Fruit fly (Drosophila melanogaster): Measurements from ENCODE around the gene GATAe.

The GATAe gene

DNA sequence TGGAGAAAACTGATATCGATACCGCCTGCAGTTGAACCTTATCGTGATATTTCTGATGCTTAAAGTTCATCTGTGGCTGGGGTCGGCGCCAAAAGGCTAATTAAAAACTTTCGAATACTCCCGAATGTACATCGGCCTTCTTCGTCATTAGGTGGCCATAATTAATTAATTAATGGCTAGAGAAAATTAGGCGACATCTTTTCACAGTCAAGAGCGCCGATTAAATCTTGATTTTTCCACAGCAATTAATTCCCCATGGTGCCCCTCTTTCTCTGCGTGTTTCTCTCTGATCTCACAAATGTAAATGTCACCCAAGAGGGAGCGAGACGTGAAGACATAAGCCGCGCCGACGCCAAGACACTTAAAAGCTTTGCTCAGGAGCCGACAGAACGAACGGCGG, 21.5 kb downstream of the GATAe start:
- TF ChIP-seq psq (optimal IDR thresholded peaks at IDR 0.05) = no peak
- TF ChIP-seq Myc (optimal IDR thresholded peaks at IDR 0.05) = no peak
- no peak for TF ChIP-seq h (optimal IDR thresholded peaks at IDR 0.05)
- TF ChIP-seq Sin3A (optimal IDR thresholded peaks at IDR 0.05) = no peak
- no peak for TF ChIP-seq ttk (optimal IDR thresholded peaks at IDR 0.05)
- TF ChIP-seq insv (optimal IDR thresholded peaks at IDR 0.05) = no peak

DNA sequence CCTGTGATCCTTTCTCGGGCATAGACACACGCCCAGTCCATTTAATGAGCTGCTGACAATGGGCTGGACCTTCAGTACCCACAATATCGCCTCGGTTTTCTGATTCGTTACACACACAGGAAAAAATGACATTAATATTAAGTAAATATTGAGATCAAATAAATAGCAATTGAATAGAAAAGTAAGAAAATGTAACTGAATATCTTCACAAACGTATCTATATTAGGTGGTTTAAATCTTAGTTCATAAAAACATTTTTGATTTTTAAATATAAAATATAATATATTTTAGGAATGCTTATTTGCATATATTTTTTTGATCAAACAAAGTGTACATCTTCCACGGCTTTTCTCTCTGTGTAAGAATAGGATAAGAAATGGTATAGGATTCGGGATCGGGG, 24.8 kb downstream of the GATAe start:
- TF ChIP-seq ttk (optimal IDR thresholded peaks at IDR 0.05) (no peak), Sin3A (optimal IDR thresholded peaks at IDR 0.05) (no peak), Myc (optimal IDR thresholded peaks at IDR 0.05) (no peak), h (optimal IDR thresholded peaks at IDR 0.05) (no peak), insv (optimal IDR thresholded peaks at IDR 0.05) (no peak), psq (optimal IDR thresholded peaks at IDR 0.05) (no peak)

DNA sequence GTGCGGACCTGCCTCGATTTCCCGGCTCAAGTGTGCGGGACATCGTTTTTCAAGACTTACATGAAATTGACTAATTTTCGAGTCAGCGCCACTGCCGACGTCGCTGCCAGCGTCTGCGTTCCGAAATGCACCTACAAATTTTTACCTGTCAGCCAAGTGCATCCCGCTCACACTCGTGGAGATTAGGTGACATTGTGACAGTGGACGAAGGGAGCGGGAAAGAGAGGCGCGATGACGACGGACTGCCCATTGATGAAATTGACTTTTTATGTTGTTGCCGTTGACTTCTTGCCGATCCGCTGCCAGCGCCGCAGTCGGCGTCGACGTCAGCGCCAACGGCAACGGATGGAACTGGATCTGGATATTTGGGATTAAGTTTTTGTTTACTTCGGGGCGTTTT, 25.3 kb downstream of the GATAe start:
- TF ChIP-seq Sin3A (optimal IDR thresholded peaks at IDR 0.05) = no peak
- no peak for TF ChIP-seq Myc (optimal IDR thresholded peaks at IDR 0.05)
- no peak for TF ChIP-seq ttk (optimal IDR thresholded peaks at IDR 0.05)
- TF ChIP-seq insv (optimal IDR thresholded peaks at IDR 0.05) = no peak
- TF ChIP-seq h (optimal IDR thresholded peaks at IDR 0.05) = no peak
- TF ChIP-seq psq (optimal IDR thresholded peaks at IDR 0.05) = no peak

DNA sequence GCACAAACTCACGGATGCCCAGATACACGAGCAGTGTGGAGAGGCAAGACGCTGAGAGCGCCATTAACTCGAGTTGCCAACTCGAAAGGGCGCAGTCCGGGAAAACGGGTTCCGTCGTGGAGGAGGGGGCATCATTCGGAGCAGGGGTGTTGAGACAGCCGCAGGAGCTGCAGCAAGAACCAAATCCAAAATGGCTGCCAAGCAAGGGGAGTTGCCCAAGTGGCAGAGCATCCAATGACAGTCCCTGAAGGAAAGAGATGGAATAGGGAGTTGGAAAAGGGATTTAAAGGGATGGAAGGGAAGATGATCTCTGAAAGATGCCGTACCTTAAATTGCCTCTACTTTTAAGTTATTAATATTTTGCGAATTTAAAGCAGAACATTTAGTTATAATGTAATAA, 29.1 kb downstream of the GATAe start:
- no peak for TF ChIP-seq Sin3A (optimal IDR thresholded peaks at IDR 0.05)
- TF ChIP-seq psq (optimal IDR thresholded peaks at IDR 0.05) = no peak
- no peak for TF ChIP-seq ttk (optimal IDR thresholded peaks at IDR 0.05)
- no peak for TF ChIP-seq Myc (optimal IDR thresholded peaks at IDR 0.05)
- TF ChIP-seq h (optimal IDR thresholded peaks at IDR 0.05) = no peak
- no peak for TF ChIP-seq insv (optimal IDR thresholded peaks at IDR 0.05)

DNA sequence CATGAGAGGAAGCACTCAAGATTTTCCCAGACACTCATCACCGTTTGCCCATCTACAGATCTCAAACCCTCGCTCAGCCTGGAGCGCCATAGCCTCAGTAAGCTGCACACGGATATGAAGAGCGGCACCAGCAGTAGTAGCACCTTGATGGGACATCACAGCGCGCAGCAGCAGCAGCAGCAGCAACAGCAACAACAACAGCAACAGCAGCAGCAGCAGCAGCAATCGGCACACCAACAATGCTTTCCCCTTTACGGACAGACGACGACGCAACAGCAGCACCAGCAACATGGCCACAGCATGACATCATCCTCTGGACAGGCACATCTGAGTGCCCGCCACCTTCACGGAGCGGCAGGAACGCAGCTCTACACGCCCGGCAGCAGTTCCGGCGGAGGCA, 30.7 kb downstream of the GATAe start:
- TF ChIP-seq Myc (optimal IDR thresholded peaks at IDR 0.05) = no peak
- TF ChIP-seq insv (optimal IDR thresholded peaks at IDR 0.05) = no peak
- no peak for TF ChIP-seq ttk (optimal IDR thresholded peaks at IDR 0.05)
- no peak for TF ChIP-seq Sin3A (optimal IDR thresholded peaks at IDR 0.05)
- no peak for TF ChIP-seq psq (optimal IDR thresholded peaks at IDR 0.05)
- no peak for TF ChIP-seq h (optimal IDR thresholded peaks at IDR 0.05)

DNA sequence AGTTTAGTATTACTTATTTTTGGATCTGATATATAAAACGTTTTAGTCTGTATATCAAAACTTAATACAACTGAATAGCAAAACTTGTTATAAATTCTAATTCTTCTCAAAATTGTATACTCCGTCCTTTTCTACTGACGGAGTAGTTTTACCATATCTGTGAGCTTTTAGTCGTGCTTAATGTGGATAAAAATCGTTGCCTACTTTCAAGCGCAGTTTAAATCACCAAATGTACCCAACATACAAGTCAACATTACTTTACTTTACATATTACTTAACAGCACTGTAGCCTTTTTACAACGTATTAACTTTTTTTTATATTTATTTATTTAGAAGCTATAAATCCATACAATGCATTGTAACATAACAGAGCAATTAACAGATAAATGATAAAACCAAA, 32.0 kb downstream of the GATAe start:
- no peak for TF ChIP-seq Myc (optimal IDR thresholded peaks at IDR 0.05)
- TF ChIP-seq Sin3A (optimal IDR thresholded peaks at IDR 0.05) = no peak
- TF ChIP-seq h (optimal IDR thresholded peaks at IDR 0.05) = no peak
- no peak for TF ChIP-seq psq (optimal IDR thresholded peaks at IDR 0.05)
- no peak for TF ChIP-seq insv (optimal IDR thresholded peaks at IDR 0.05)
- no peak for TF ChIP-seq ttk (optimal IDR thresholded peaks at IDR 0.05)

DNA sequence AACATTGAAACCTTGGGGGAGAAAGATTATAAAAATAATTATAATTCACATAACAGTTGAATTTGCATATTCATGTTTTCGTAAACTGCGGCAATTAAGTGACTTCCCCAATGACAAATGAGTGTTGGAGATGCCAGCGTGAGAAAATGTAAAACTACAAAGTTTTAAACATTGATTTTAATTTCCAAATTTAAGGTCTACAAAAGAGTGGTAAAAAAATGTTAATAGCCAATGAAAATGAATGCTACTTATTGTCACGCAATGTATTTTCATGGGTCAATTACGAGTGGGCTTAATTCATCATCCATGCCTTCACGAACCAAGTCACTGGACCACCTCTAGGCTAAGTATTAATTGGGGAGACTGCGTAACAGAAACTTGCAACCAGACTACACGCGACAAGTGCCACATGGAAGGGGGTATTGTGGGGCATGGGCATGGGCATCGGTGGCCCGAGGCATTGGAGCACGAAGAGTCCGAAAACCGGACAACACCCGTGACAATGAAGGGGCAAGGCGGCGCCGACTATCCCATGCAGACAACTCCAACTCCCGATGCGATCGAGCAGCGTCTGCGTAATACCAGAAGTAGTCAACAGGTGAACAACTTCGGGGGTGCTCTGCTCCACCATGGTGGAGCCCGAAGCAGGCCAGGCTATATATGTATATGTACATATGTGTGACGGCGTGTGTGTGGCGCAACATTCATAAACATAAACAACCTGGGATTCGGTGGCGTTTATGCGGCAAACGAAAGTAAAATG, 33.4 kb downstream of the GATAe start:
- TF ChIP-seq Myc (optimal IDR thresholded peaks at IDR 0.05) (no peak), Sin3A (optimal IDR thresholded peaks at IDR 0.05) (no peak), h (optimal IDR thresholded peaks at IDR 0.05) (no peak), ttk (optimal IDR thresholded peaks at IDR 0.05) (no peak), insv (optimal IDR thresholded peaks at IDR 0.05) (no peak), psq (optimal IDR thresholded peaks at IDR 0.05) (no peak)

DNA sequence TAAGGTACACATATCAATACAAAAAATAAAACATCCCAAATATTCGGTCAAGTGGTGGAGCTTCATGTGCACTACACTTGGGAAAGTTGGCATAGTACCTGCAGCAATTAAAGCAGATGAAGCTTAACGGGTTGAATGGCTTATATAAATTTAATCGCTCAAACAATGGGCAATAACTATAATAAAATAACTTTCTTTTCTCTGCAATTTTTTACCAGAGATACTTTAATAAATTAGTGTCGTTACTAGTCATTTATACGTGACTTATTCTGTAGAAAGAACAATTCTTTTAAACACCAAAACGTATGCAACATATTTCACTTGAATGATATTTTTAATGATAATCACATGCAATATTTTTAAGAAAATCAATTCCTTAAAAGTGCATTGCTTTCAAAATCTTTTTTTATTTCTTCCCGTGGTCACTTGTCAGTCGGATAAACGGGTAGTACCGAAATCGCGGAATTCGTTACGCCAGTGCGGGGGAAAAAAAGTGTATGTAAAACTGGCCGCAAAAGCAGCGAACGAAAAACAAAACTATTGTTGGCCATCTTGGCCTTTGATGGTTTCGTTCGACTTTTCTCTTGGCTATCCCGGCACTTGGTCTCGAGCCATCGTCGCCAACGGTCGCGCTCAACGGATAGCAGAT, 34.1 kb downstream of the GATAe start, which contains the start of gene Jhbp4:
Gene Jhbp4, plus strand, starts transcription at position 599 of the 649 bp plus-strand sequence.
- TF ChIP-seq psq (optimal IDR thresholded peaks at IDR 0.05) (no peak), insv (optimal IDR thresholded peaks at IDR 0.05) (no peak), Sin3A (optimal IDR thresholded peaks at IDR 0.05) (no peak), h (optimal IDR thresholded peaks at IDR 0.05) (no peak), Myc (optimal IDR thresholded peaks at IDR 0.05) (no peak), ttk (optimal IDR thresholded peaks at IDR 0.05) (no peak)

DNA sequence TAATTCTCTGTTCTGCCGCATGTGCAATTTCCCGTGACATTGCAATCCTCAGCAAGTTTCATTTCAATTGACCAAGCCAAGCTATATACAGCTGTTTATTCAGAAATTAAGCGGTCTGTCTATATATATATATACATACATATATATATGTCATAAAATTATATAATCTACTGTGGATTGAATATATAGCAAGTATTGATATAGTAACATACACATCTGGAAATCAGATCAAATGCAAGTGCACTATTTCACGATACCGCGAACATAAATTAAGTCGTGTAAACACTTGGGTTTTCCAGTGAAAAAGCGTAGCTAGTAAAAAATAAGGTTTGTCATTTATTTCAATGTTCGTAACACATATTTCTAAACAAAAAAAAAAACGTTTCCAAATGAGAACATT, 37.1 kb downstream of the GATAe start, which contains the start of gene Jhbp5:
Gene Jhbp5, minus strand, starts transcription at position 101 of the 400 bp plus-strand sequence.
- TF ChIP-seq psq (optimal IDR thresholded peaks at IDR 0.05) (no peak), ttk (optimal IDR thresholded peaks at IDR 0.05) (no peak), Myc (optimal IDR thresholded peaks at IDR 0.05) (no peak), h (optimal IDR thresholded peaks at IDR 0.05) (no peak), Sin3A (optimal IDR thresholded peaks at IDR 0.05) (no peak), insv (optimal IDR thresholded peaks at IDR 0.05) (no peak)

DNA sequence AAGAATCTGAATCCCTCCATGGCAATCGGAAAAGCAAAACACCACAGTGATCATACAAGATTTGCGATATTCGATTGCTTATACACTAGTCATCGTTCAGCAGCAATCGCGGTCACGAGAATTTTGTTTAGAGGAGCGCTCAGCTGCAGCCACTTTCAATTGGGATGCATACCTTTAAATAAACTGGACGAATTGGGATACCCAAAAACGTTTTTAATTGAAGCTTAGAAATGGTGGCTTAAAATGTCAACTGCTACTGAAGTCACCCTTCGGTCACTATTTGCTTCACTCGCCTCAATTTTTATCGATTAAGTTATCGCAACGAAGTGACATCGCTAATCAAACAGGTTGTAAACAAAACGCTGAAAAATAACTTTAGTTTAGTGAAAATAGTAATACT, 40.5 kb downstream of the GATAe start, which contains the start of the genes IKKbeta and CG5013:
Gene IKKbeta, minus strand, starts transcription at position 53 of the 400 bp plus-strand sequence.
Gene CG5013, plus strand, starts transcription at position 302 of the 400 bp plus-strand sequence.
- TF ChIP-seq Sin3A (optimal IDR thresholded peaks at IDR 0.05) = no peak
- no peak for TF ChIP-seq h (optimal IDR thresholded peaks at IDR 0.05)
- TF ChIP-seq psq (optimal IDR thresholded peaks at IDR 0.05) = no peak
- TF ChIP-seq Myc (optimal IDR thresholded peaks at IDR 0.05) = no peak
- TF ChIP-seq ttk (optimal IDR thresholded peaks at IDR 0.05) = no peak
- TF ChIP-seq insv (optimal IDR thresholded peaks at IDR 0.05) = no peak

DNA sequence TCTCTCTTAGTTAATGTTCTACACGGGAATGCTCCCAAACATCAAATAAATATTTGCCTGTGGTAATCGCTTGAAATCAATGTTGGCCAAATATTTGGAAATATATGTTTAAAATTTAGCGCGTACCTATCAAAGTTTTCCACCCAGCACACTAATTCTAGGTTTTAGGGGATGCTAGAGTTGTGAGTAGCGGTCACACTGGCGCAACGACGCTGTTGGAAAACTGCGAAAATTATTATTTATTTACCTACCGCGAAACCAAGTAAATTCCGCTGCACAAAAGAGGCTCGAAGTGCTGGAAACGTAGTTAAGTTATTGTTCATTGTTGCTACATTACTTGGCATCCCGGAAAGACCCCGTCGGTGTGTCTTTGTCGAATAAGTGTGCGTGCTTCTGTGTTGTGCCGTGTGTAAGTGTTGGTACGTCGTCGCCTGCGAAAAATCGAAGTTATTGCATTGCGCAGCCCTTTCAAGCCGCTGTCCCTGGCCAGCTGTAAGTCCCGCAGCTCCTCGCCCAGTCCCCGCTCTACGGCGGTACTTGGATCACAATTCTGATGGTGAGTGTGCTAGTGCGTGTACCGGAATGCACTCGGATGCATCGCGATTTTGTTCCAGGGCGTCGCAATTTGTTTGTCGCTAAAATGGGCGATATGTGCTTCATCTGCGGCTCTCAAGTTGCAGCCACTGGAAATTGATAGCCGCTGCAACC, 41.9 kb downstream of the GATAe start, which contains the start of gene msps:
Gene msps, plus strand, starts transcription at position 181 of the 708 bp plus-strand sequence.
- TF ChIP-seq psq (optimal IDR thresholded peaks at IDR 0.05) (no peak), ttk (optimal IDR thresholded peaks at IDR 0.05) (no peak), insv (optimal IDR thresholded peaks at IDR 0.05) (no peak), Sin3A (optimal IDR thresholded peaks at IDR 0.05) (no peak), Myc (optimal IDR thresholded peaks at IDR 0.05) (no peak), h (optimal IDR thresholded peaks at IDR 0.05) (no peak)

Measured in Kc167 (cell line).